Fruit fly (Drosophila melanogaster): ENCODE measurements around the gene KrT95D.
A peak's percentile ranks its signal among the peaks of the same experiment; 100 is the strongest.

The KrT95D gene

DNA sequence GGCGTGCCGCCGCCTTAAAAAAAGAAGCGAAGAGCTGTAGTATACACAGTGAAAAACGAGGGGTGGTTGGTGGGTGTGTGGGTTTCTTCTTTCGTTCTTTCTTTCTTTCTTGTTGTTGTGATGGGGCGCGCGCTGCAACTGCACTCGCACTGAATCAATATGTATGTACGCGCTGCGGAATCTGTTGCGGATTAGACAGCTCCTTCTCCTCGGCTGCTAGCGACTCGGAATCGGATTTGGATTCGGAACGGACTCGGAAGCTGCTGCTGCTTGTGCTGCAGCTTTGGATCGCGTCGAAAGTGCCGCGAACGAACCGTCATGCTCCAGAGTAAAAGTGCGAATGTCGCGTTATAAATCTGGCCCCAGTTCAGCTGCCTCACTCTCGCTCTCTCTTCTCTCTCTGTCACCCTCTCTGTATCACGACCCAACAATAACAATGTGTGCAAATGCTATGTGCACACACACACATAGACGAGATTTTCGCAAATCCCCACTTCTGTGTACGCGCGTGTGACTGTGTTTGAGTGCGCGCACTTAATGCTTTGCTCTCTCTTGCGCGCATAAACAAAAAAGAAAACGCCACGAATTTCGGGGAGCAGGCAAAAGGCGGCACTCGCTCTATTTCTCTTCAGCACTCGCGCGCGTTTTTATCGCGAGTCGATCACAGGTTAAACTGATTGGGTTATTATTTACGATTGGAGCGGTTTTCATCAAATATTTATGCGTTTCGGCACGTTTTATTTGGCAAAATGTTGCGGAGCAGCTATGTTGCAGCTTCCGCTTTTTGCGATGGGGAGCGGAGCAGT lies 405 bp downstream of the KrT95D start:
- TF ChIP-seq zf30C (GFP tag; optimal IDR thresholded peaks at IDR 0.05): peak; percentile 80
- TF ChIP-seq CG12071 (GFP tag; optimal IDR thresholded peaks at IDR 0.05): peak; percentile 8
- TF ChIP-seq CG6854 (GFP tag; optimal IDR thresholded peaks at IDR 0.05): peak; percentile 51
- TF ChIP-seq CG32767 (GFP tag; IDR thresholded peaks at IDR 0.05): 0 out of 2 replicates have a peak, but pooled peaks have one; percentile 32
- 0 out of 2 replicates have a peak, but pooled peaks have one; percentile 22 for TF ChIP-seq ato (GFP tag; IDR thresholded peaks at IDR 0.05; ENCODE audit: partially characterized antibody)
- no peak for TF ChIP-seq CG4820 (GFP tag; optimal IDR thresholded peaks at IDR 0.05)
- TF ChIP-seq CG14050 (GFP tag; IDR thresholded peaks at IDR 0.05): 0 out of 3 replicates have a peak, but pooled peaks have one; percentile 12
- peak; percentile 44 for TF ChIP-seq CG17385 (GFP tag; optimal IDR thresholded peaks at IDR 0.05)
- TF ChIP-seq CG30403 (GFP tag; optimal IDR thresholded peaks at IDR 0.05): no peak
- TF ChIP-seq CG10462 (GFP tag; optimal IDR thresholded peaks at IDR 0.05): no peak
- TF ChIP-seq D19A (tag; optimal IDR thresholded peaks at IDR 0.05): peak; percentile 22
- peak; percentile 90; the same call in 3 of the 4 replicates for TF ChIP-seq chinmo (GFP tag; IDR thresholded peaks at IDR 0.05; ENCODE audit: partially characterized antibody)
- TF ChIP-seq YL-1 (GFP tag; optimal IDR thresholded peaks at IDR 0.05): peak; percentile 26
- peak; percentile 49 for TF ChIP-seq Med (GFP tag)
- no peak for TF ChIP-seq CG8089 (GFP tag; optimal IDR thresholded peaks at IDR 0.05)
- peak; percentile 40; the same call in 1 of the 2 replicates for TF ChIP-seq CG14441 (GFP tag; IDR thresholded peaks at IDR 0.05)
- TF ChIP-seq CG4617 (GFP tag; optimal IDR thresholded peaks at IDR 0.05; ENCODE audit: borderline replicate concordance): peak; percentile 46
- peak; percentile 29 for TF ChIP-seq CG9876 (GFP tag; optimal IDR thresholded peaks at IDR 0.05)
- peak; percentile 21 for TF ChIP-seq dmrt99B (tag; optimal IDR thresholded peaks at IDR 0.05)
- TF ChIP-seq CG1832 (GFP tag; optimal IDR thresholded peaks at IDR 0.05): peak; percentile 51
- no peak; the same call in 1 of the 2 replicates for TF ChIP-seq Xrp1 (GFP tag; IDR thresholded peaks at IDR 0.05)
- peak; percentile 7; the same call in 1 of the 2 replicates for TF ChIP-seq al (GFP tag; IDR thresholded peaks at IDR 0.05)
- 0 out of 3 replicates have a peak, but pooled peaks have one; percentile 24 for TF ChIP-seq CG6175 (GFP tag; IDR thresholded peaks at IDR 0.05)
- peak; percentile 9 for TF ChIP-seq Meics (GFP tag; optimal IDR thresholded peaks at IDR 0.05)
- peak; percentile 98 for TF ChIP-seq rib (GFP tag; IDR thresholded peaks at IDR 0.05)
- TF ChIP-seq unpg (GFP tag; optimal IDR thresholded peaks at IDR 0.05): no peak
- peak; percentile 49 for TF ChIP-seq caup (GFP tag; optimal IDR thresholded peaks at IDR 0.05; ENCODE audit: severe bottlenecking)
- no peak for TF ChIP-seq dimm (GFP tag; IDR thresholded peaks at IDR 0.05)
- peak; percentile 90 for TF ChIP-seq Deaf1 (tag; optimal IDR thresholded peaks at IDR 0.05)
- peak; percentile 53 for TF ChIP-seq CG15479 (GFP tag; optimal IDR thresholded peaks at IDR 0.05)
- TF ChIP-seq pan (optimal IDR thresholded peaks at IDR 0.05): no peak
- TF ChIP-seq pan (GFP tag; optimal IDR thresholded peaks at IDR 0.05 in 1 of 2, IDR thresholded peaks at IDR 0.05 in 1 of 2): peak in 1 of 2 experiments; percentile 17
- peak in 1 of 2 experiments; percentile 57 for TF ChIP-seq Eip74EF (GFP tag; optimal IDR thresholded peaks at IDR 0.05)
- no peak for TF ChIP-seq Doc3 (GFP tag; IDR thresholded peaks at IDR 0.05; ENCODE audit: partially characterized antibody)
- peak; percentile 26 for TF ChIP-seq CG12299 (tag; optimal IDR thresholded peaks at IDR 0.05)
- TF ChIP-seq CG1233 (GFP tag; optimal IDR thresholded peaks at IDR 0.05): no peak
- TF ChIP-seq CG17361 (GFP tag; IDR thresholded peaks at IDR 0.05): no peak
- no peak for TF ChIP-seq tup (GFP tag; optimal IDR thresholded peaks at IDR 0.05)
- TF ChIP-seq CG4707 (GFP tag; optimal IDR thresholded peaks at IDR 0.05): no peak
- TF ChIP-seq sens (GFP tag): peak; percentile 56
- TF ChIP-seq row (GFP tag; IDR thresholded peaks at IDR 0.05): peak; percentile 31; the same call in 2 of the 3 replicates
- TF ChIP-seq BtbVII (GFP tag; optimal IDR thresholded peaks at IDR 0.05): peak; percentile 2
- TF ChIP-seq Atf6 (GFP tag; IDR thresholded peaks at IDR 0.05): peak; percentile 47; the same call in 1 of the 2 replicates
- 0 out of 3 replicates have a peak, but pooled peaks have one; percentile 7 for TF ChIP-seq ken (GFP tag; IDR thresholded peaks at IDR 0.05)
- TF ChIP-seq Spps (tag; optimal IDR thresholded peaks at IDR 0.05): peak; percentile 3
- no peak for TF ChIP-seq jing (GFP tag; optimal IDR thresholded peaks at IDR 0.05)
- TF ChIP-seq toy (GFP tag; IDR thresholded peaks at IDR 0.05): 0 out of 2 replicates have a peak, but pooled peaks have one; percentile 27
- no peak for TF ChIP-seq Lpt (GFP tag; optimal IDR thresholded peaks at IDR 0.05)

All from whole organism, embryonic.